Fruit fly (Drosophila melanogaster) whole organism, prepupa: ENCODE measurements around the gene Dyrk2.
A peak's percentile ranks its signal among the peaks of the same experiment; 100 is the strongest.

Experiments
- CG31627 ChIP-seq: fragments of 200-800 bp; sonication (Bioruptor generic); optimal IDR thresholded peaks from 3 replicates; lab custom pipeline; 2016; ENCODE audit warnings: missing biosample characterization, missing genetic modification characterization
- CG6808 ChIP-seq: fragments of 200-800 bp; sonication (Bioruptor generic); optimal IDR thresholded peaks from 3 replicates; lab custom pipeline; 2017; ENCODE audit warnings: missing biosample characterization, missing genetic modification characterization, mild to moderate bottlenecking, moderate library complexity, missing genetic modification reagents
- CG6854 ChIP-seq: fragments of 200-800 bp; sonication (Bioruptor generic); optimal IDR thresholded peaks from 2 replicates; lab custom pipeline; 2017; ENCODE audit warnings: missing biosample characterization, mild to moderate bottlenecking, missing genetic modification characterization
- Eip78C ChIP-seq: fragments of 200-800 bp; sonication (Bioruptor generic); peaks from one replicate; lab custom pipeline; 2016; ENCODE audit warnings: missing biosample characterization, missing genetic modification characterization
- Gug ChIP-seq: fragments of 200-800 bp; sonication (Bioruptor generic); IDR thresholded peaks from 2 replicates; pipeline ENCODE4 v1.3.6; 2022; ENCODE audit warnings: missing biosample characterization, missing genetic modification characterization
- Hr39 ChIP-seq: fragments of 200-800 bp; sonication (Bioruptor generic); optimal IDR thresholded peaks from 2 replicates; lab custom pipeline; 2016; ENCODE audit warnings: missing biosample characterization, missing genetic modification characterization
- Sox102F ChIP-seq: fragments of 200-800 bp; sonication (Bioruptor generic); optimal IDR thresholded peaks from 2 replicates; lab custom pipeline; 2016; ENCODE audit warnings: missing biosample characterization, mild to moderate bottlenecking, missing genetic modification characterization
- acj6 ChIP-seq: fragments of 200-800 bp; sonication (Bioruptor generic); optimal IDR thresholded peaks from 3 replicates; lab custom pipeline; 2016; ENCODE audit warnings: missing biosample characterization, missing genetic modification characterization
- cyc ChIP-seq: fragments of 200-800 bp; sonication (Bioruptor generic); optimal IDR thresholded peaks from 3 replicates; lab custom pipeline; 2016; ENCODE audit warnings: missing biosample characterization, missing genetic modification characterization
- ss ChIP-seq, 2 experiments: fragments of 200-800 bp; sonication (Bioruptor generic); optimal IDR thresholded peaks; 2 replicates in 1 of 2; 3 replicates in 1 of 2; lab custom pipeline; 2017 to 2018; ENCODE audit warnings: mild to moderate bottlenecking in 2 of 2, missing biosample characterization in 2 of 2, missing genetic modification characterization in 2 of 2, moderate library complexity in 1 of 2

- no peak for TF ChIP-seq ss (GFP tag; optimal IDR thresholded peaks at IDR 0.05; lab: Kevin White, UChicago)
- peak; percentile 15 for TF ChIP-seq acj6 (GFP tag; lab: Kevin White, UChicago)
- 0 out of 2 replicates have a peak, but pooled peaks have one; percentile 23 for TF ChIP-seq Gug (GFP tag; lab: Robert Waterston, UW)
- no peak for TF ChIP-seq CG6808
- TF ChIP-seq Eip78C (GFP tag; lab: Kevin White, UChicago): peak; percentile 61
- peak; percentile 55 for TF ChIP-seq Hr39 (GFP tag; lab: Kevin White, UChicago)
- TF ChIP-seq CG6854 (GFP tag; lab: Kevin White, UChicago): no peak
- no peak for TF ChIP-seq Sox102F (GFP tag; lab: Kevin White, UChicago)
- TF ChIP-seq CG31627 (GFP tag; lab: Kevin White, UChicago): peak; percentile 43
- peak; percentile 11 for TF ChIP-seq cyc (GFP tag; lab: Kevin White, UChicago)
These were observed 11.6 kb upstream of the Dyrk2 start for dm6 chr2L:14245517-14245916.
